Fruit fly (Drosophila melanogaster) whole organism, adult: ENCODE results near the gene Muc12Ea.
"Not testable (repeated sequence)": the region's sequence is repeated elsewhere in the genome, so short reads cannot be mapped to it uniquely, and the experiment has no call there.

ENCODE experiments used
- CG11617 ChIP-seq: fragments of 200-800 bp; sonication (Bioruptor generic); optimal IDR thresholded peaks from 2 replicates; lab custom pipeline; 2017; ENCODE audit warnings: mild to moderate bottlenecking, missing biosample characterization, missing genetic modification reagents, missing genetic modification characterization
- CG12768 ChIP-seq: fragments of 200-800 bp; sonication (Bioruptor generic); optimal IDR thresholded peaks from 2 replicates; lab custom pipeline; 2017; ENCODE audit warnings: missing biosample characterization, missing genetic modification characterization, mild to moderate bottlenecking, moderate library complexity, missing genetic modification reagents
- CG14711 ChIP-seq: fragments of 200-800 bp; sonication (Bioruptor generic); optimal IDR thresholded peaks from 2 replicates; lab custom pipeline; 2018; ENCODE audit warnings: missing biosample characterization, mild to moderate bottlenecking, missing genetic modification characterization, moderate library complexity
- CG1620 ChIP-seq: fragments of 200-800 bp; sonication (Bioruptor generic); optimal IDR thresholded peaks from 2 replicates; lab custom pipeline; 2016; ENCODE audit warnings: missing biosample characterization, missing genetic modification characterization
- CG33017 ChIP-seq: fragments of 200-800 bp; sonication (Bioruptor generic); optimal IDR thresholded peaks from 2 replicates; lab custom pipeline; 2018; ENCODE audit warnings: missing biosample characterization, mild to moderate bottlenecking, missing genetic modification characterization, moderate library complexity
- CG5204 ChIP-seq: fragments of 200-800 bp; sonication (Bioruptor generic); optimal IDR thresholded peaks from 2 replicates; lab custom pipeline; 2016; ENCODE audit warnings: missing biosample characterization, missing genetic modification characterization
- CG7101 ChIP-seq: fragments of 200-800 bp; sonication (Bioruptor generic); optimal IDR thresholded peaks from 2 replicates; lab custom pipeline; 2018; ENCODE audit warnings: missing biosample characterization, mild to moderate bottlenecking, missing genetic modification characterization, moderate library complexity
- Clk ChIP-seq: fragments of 200-800 bp; sonication (Bioruptor generic); optimal IDR thresholded peaks from 2 replicates; lab custom pipeline; 2017; ENCODE audit warnings: missing biosample characterization, missing genetic modification characterization
- Crg-1 ChIP-seq: fragments of 200-800 bp; sonication (Bioruptor generic); optimal IDR thresholded peaks from 2 replicates; lab custom pipeline; 2016; ENCODE audit warnings: missing biosample characterization, missing genetic modification characterization
- Hr96 ChIP-seq: fragments of 200-800 bp; sonication (Bioruptor generic); optimal IDR thresholded peaks from 2 replicates; lab custom pipeline; 2016; ENCODE audit warnings: missing biosample characterization, missing genetic modification characterization
- Mnt ChIP-seq: fragments of 200-800 bp; sonication (Bioruptor generic); optimal IDR thresholded peaks from 2 replicates; lab custom pipeline; 2016; ENCODE audit warnings: missing biosample characterization, mild to moderate bottlenecking, missing genetic modification characterization
- bab1 ChIP-seq: fragments of 200-800 bp; sonication (Bioruptor generic); optimal IDR thresholded peaks from 3 replicates; lab custom pipeline; 2019; ENCODE audit warnings: missing biosample characterization, mild to moderate bottlenecking, missing genetic modification characterization, moderate library complexity
- cic ChIP-seq: fragments of 200-800 bp; sonication (Bioruptor generic); optimal IDR thresholded peaks from 2 replicates; lab custom pipeline; 2017; ENCODE audit warnings: missing biosample characterization, mild to moderate bottlenecking, missing genetic modification characterization, moderate library complexity
- cnc ChIP-seq, 2 experiments: fragments of >200 bp; optimal IDR thresholded peaks; 2 replicates each; lab custom pipeline; 2017
- kay ChIP-seq: fragments of 200-800 bp; sonication (Bioruptor generic); peaks from one replicate; lab custom pipeline; 2016; ENCODE audit warnings: missing biosample characterization, missing genetic modification characterization, borderline replicate concordance
- ovo ChIP-seq: fragments of 200-800 bp; sonication (Bioruptor generic); optimal IDR thresholded peaks from 2 replicates; lab custom pipeline; 2016; ENCODE audit warnings: missing biosample characterization, missing genetic modification characterization
- pad ChIP-seq: fragments of 200-800 bp; sonication (Bioruptor generic); optimal IDR thresholded peaks from 3 replicates; lab custom pipeline; 2017; ENCODE audit warnings: missing biosample characterization, missing genetic modification characterization, mild to moderate bottlenecking, moderate library complexity, missing genetic modification reagents
- tj ChIP-seq: fragments of 200-800 bp; sonication (Bioruptor generic); optimal IDR thresholded peaks from 3 replicates; lab custom pipeline; 2017; ENCODE audit warnings: missing biosample characterization, mild to moderate bottlenecking, missing genetic modification characterization, moderate library complexity
- toe ChIP-seq: fragments of 200-800 bp; sonication (Bioruptor generic); optimal IDR thresholded peaks from 2 replicates; lab custom pipeline; 2016; ENCODE audit warnings: missing biosample characterization, missing genetic modification characterization

Muc12Ea gene

DNA sequence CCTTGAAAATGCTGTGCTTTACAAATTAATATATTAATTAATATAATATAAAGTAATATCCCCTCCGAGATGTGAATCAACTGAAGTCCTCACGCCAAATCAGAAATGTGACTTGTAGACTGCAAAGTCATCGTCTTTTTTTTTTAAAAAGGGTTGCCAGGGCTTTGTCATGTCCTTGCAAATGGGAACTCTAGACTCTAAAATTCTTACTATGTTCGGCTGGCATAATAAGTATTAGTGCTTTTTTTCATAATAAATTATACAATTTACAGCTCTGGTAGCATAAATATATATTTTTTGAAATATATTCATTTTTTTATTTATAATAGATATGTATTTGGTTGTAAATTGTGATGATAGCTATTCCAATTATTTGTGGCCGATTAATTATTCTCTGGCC is 37.9 kb downstream of the Muc12Ea start, which contains the start of gene betaNACtes2:
Gene betaNACtes2 (minus strand): TSS at position 101 of the 400 bp plus-strand sequence.
- TF ChIP-seq Mnt, cic, CG1620 (GFP tag; lab: Kevin White, UChicago): not testable (repeated sequence)

DNA sequence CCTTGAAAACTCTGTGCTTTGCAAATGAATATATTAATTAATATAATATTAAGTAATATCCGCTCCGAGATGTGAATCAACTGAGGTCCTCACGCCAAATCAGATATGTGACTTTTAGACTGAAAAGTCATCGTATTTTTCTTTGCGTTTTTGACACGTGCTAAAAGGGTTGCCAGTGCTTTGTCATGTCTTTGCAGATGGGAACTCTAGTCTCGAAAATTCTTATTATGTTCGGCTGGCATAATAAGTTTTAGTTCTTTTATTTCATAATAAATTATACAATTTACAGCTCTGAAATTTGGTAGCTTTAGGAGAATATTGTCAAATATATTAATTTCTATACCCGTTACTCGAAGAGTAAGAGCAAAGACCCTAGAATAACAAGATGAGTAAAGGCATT is 39.5 kb downstream of the Muc12Ea start, which contains the start of gene betaNACtes6:
Gene betaNACtes6 (minus strand): TSS at position 101 of the 400 bp plus-strand sequence.
- not testable (repeated sequence) for TF ChIP-seq tj, toe, bab1 (GFP tag; lab: Kevin White, UChicago)

DNA sequence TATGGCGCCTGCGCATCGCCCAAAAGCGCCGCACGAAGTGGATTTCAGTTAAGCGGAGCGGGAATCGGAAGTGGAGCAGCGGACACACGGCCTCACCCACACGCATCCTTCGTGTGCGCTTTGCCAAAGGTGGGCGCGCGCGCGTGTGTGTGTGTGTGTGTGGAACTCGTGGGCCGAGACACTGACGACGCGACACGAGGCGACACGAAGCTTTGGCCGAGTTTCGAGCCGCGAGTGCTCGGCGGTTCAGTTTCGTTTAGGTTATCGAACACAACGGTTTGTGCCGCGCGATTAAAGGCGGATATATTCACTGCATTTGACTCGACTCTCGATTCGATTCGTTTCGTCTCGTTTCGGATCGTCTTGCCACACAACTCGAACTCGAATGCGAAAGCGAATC is 44.4 kb downstream of the Muc12Ea start, which contains the start of gene dpr8:
Gene dpr8 (plus strand): TSS at position 264 of the 400 bp plus-strand sequence.
- TF ChIP-seq CG1620 (GFP tag; lab: Kevin White, UChicago): no peak

DNA sequence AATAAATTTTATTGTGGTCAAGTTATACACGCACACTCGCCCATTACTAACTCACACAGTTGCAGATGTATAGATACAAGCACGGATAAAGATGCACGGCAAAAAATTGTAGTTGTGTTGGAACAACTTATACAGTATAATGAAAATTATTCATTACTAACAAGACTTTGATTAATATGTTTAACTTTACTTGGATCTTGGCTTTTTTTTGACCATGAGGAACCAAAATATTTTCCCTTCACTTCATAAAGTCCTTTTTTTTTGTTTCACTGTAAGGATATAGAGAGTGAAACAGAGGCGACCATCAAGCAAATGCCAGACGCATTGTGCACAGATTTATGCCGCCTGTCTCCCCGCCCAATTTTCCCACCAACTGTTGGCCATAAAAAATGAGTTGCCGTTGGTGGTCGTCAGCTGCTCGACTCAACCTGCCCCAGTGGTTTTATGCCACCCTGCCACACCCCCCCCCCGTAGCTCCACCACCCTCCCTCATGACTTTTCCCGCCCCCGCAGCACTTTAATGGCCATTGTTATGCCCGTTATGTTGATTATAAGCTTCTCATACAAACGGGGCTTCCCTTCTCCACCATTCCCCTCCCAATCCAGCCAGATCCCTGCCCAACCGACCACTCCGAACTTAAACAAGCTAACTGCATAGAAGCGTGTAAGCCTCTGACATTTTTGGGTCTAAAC is 54.1 kb downstream of the Muc12Ea start:
- TF ChIP-seq Hr96 (GFP tag; lab: Kevin White, UChicago) (no peak), kay (GFP tag; lab: Kevin White, UChicago) (no peak), cic (GFP tag; lab: Kevin White, UChicago) (no peak), cnc (optimal IDR thresholded peaks at IDR 0.05; lab: Kevin White, UChicago) (no peak), bab1 (GFP tag; lab: Kevin White, UChicago) (no peak), CG12768 (GFP tag; lab: Kevin White, UChicago) (no peak), CG11617 (GFP tag; lab: Kevin White, UChicago) (no peak), CG33017 (tag; lab: Kevin White, UChicago) (no peak), tj (GFP tag; lab: Kevin White, UChicago) (no peak), CG5204 (no peak), toe (GFP tag; lab: Kevin White, UChicago) (no peak), ovo (GFP tag; lab: Kevin White, UChicago) (no peak), Crg-1 (GFP tag; lab: Kevin White, UChicago) (no peak), CG14711 (tag; lab: Kevin White, UChicago) (no peak), CG1620 (GFP tag; lab: Kevin White, UChicago) (no peak)

DNA sequence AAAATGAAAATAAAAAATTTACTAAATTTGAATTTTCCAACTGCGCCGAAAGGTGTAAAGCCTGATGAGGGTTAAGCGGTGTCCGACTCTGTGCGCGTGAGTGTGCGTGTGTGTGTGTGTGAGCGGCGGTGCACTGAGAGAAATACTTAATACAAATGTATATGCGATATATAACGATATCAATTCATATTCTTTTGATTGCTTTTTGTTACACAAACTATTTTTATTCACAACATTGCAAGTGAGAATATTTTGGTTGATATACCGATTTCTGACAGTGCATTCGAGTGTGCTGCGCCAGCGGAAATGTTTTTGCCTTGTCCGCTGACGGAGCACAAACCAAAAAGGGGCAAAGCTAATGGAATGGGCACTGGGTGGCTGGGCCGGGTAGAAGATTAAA is 54.7 kb downstream of the Muc12Ea start:
- no peak for TF ChIP-seq tj (GFP tag; lab: Kevin White, UChicago)
- no peak for TF ChIP-seq cic (GFP tag; lab: Kevin White, UChicago)
- no peak for TF ChIP-seq CG5204
- TF ChIP-seq CG12768 (GFP tag; lab: Kevin White, UChicago): no peak
- TF ChIP-seq Clk (GFP tag; lab: Kevin White, UChicago): no peak
- no peak for TF ChIP-seq Hr96 (GFP tag; lab: Kevin White, UChicago)
- no peak for TF ChIP-seq kay (GFP tag; lab: Kevin White, UChicago)
- no peak for TF ChIP-seq CG14711 (tag; lab: Kevin White, UChicago)
- no peak for TF ChIP-seq ovo (GFP tag; lab: Kevin White, UChicago)
- no peak for TF ChIP-seq Crg-1 (GFP tag; lab: Kevin White, UChicago)
- no peak for TF ChIP-seq pad (GFP tag; lab: Kevin White, UChicago)
- TF ChIP-seq CG7101: no peak
- no peak for TF ChIP-seq toe (GFP tag; lab: Kevin White, UChicago)
- TF ChIP-seq bab1 (GFP tag; lab: Kevin White, UChicago): no peak
- TF ChIP-seq CG11617 (GFP tag; lab: Kevin White, UChicago): no peak
- TF ChIP-seq CG33017 (tag; lab: Kevin White, UChicago): no peak
